Fruit fly (Drosophila melanogaster) whole organism, wandering third instar larva: ENCODE results near the gene CG6481.

Experiments
- Abd-B ChIP-seq: fragments of >200 bp; optimal IDR thresholded peaks from 2 replicates; lab custom pipeline; 2017; ENCODE audit warnings: missing biosample characterization, missing genetic modification characterization
- CG32264 ChIP-seq: fragments of 200-800 bp; sonication (Bioruptor generic); optimal IDR thresholded peaks from 2 replicates; lab custom pipeline; 2016; ENCODE audit warnings: missing biosample characterization, missing genetic modification characterization
- CG9705 ChIP-seq: fragments of 200-800 bp; sonication (Bioruptor generic); optimal IDR thresholded peaks from 2 replicates; lab custom pipeline; 2018; ENCODE audit warnings: missing biosample characterization, mild to moderate bottlenecking, missing genetic modification characterization
- Dfd ChIP-seq: fragments of >200 bp; optimal IDR thresholded peaks from 2 replicates; lab custom pipeline; 2017; ENCODE audit warnings: missing biosample characterization, missing genetic modification characterization
- Dif ChIP-seq: fragments of 200-275, 200-300 bp; sonication (Bioruptor generic); optimal IDR thresholded peaks from 2 replicates; lab custom pipeline; 2018; ENCODE audit warnings: missing biosample characterization, missing genetic modification characterization; ENCODE audit not compliant: partially characterized antibody
- HLH106 ChIP-seq: fragments of 200-800 bp; optimal IDR thresholded peaks from 3 replicates; lab custom pipeline; 2019; ENCODE audit warnings: missing biosample characterization, mild to moderate bottlenecking, missing genetic modification characterization, moderate library complexity
- Hnf4 ChIP-seq: fragments of 200-800 bp; sonication (Bioruptor generic); optimal IDR thresholded peaks from 2 replicates; lab custom pipeline; 2016; ENCODE audit warnings: missing biosample characterization, mild to moderate bottlenecking, missing genetic modification characterization
- Hr78 ChIP-seq: fragments of >200 bp; optimal IDR thresholded peaks from 2 replicates; lab custom pipeline; 2017; ENCODE audit warnings: missing biosample characterization, missing genetic modification characterization
- Hr83 ChIP-seq: fragments of 200-300 bp; sonication (Bioruptor generic); optimal IDR thresholded peaks from 2 replicates; lab custom pipeline; 2016; ENCODE audit warnings: missing biosample characterization, mild to moderate bottlenecking, missing genetic modification characterization, moderate library complexity; ENCODE audit not compliant: poor library complexity, severe bottlenecking
- Jra ChIP-seq: sonication (Bioruptor generic); optimal IDR thresholded peaks from 2 replicates; lab custom pipeline; 2016; ENCODE audit warnings: missing biosample characterization, missing genetic modification characterization
- Mio ChIP-seq: sonication (Bioruptor generic); optimal IDR thresholded peaks from 2 replicates; lab custom pipeline; 2016; ENCODE audit warnings: missing biosample characterization, missing genetic modification characterization
- Myc ChIP-seq: fragments of >200 bp; optimal IDR thresholded peaks from 2 replicates; lab custom pipeline; 2017
- OdsH ChIP-seq: fragments of 200-800 bp; sonication (Bioruptor generic); optimal IDR thresholded peaks from 2 replicates; lab custom pipeline; 2016; ENCODE audit warnings: missing biosample characterization, mild to moderate bottlenecking, missing genetic modification characterization
- Rel ChIP-seq, 2 experiments: fragments of 200-800 bp; sonication (Bioruptor generic) in 1 of 2; optimal IDR thresholded peaks; 2 replicates in 1 of 2; 3 replicates in 1 of 2; lab custom pipeline; 2016 to 2019; ENCODE audit warnings: mild to moderate bottlenecking in 2 of 2, missing biosample characterization in 2 of 2, missing genetic modification characterization in 2 of 2, moderate library complexity in 1 of 2
- Sp1 ChIP-seq: fragments of 200-800 bp; sonication (Bioruptor generic); optimal IDR thresholded peaks from 3 replicates; lab custom pipeline; 2019; ENCODE audit warnings: missing biosample characterization, mild to moderate bottlenecking, missing genetic modification characterization, moderate library complexity
- br ChIP-seq: fragments of 200-800 bp; sonication (Bioruptor generic); optimal IDR thresholded peaks from 2 replicates; lab custom pipeline; 2016; ENCODE audit warnings: missing biosample characterization, missing genetic modification characterization
- brk ChIP-seq: fragments of 200-800 bp; sonication (Bioruptor generic); optimal IDR thresholded peaks from 2 replicates; lab custom pipeline; 2016; ENCODE audit warnings: missing biosample characterization, mild to moderate bottlenecking, missing genetic modification characterization
- dl ChIP-seq, 2 experiments: fragments of 175-275, 200-275 bp in 1 of 2; fragments of 200-275 bp in 1 of 2; sonication (Bioruptor generic); optimal IDR thresholded peaks; lab custom pipeline; 2018; ENCODE audit warnings: mild to moderate bottlenecking in 2 of 2, missing biosample characterization in 2 of 2, missing genetic modification characterization in 2 of 2, moderate library complexity in 2 of 2; ENCODE audit not compliant: partially characterized antibody in 2 of 2, insufficient read depth in 1 of 2
- dmrt93B ChIP-seq: fragments of 200-800 bp; sonication (Bioruptor generic); optimal IDR thresholded peaks from 2 replicates; lab custom pipeline; 2018; ENCODE audit warnings: missing biosample characterization, mild to moderate bottlenecking, missing genetic modification characterization
- ey ChIP-seq: fragments of 200-800 bp; sonication (Bioruptor generic); optimal IDR thresholded peaks from 2 replicates; lab custom pipeline; 2016; ENCODE audit warnings: missing biosample characterization, missing genetic modification characterization
- foxo ChIP-seq, 2 experiments: fragments of 200-800 bp; sonication (Bioruptor generic); optimal IDR thresholded peaks; 2 replicates in 1 of 2; 3 replicates in 1 of 2; lab custom pipeline; 2016 to 2017; ENCODE audit warnings: missing biosample characterization in 2 of 2, missing genetic modification characterization in 2 of 2
- fru ChIP-seq: fragments of 200-800 bp; sonication (Bioruptor generic); optimal IDR thresholded peaks from 3 replicates; lab custom pipeline; 2016; ENCODE audit warnings: missing biosample characterization, mild to moderate bottlenecking, missing genetic modification characterization
- h ChIP-seq: fragments of 200-800 bp; sonication (Bioruptor generic); optimal IDR thresholded peaks from 3 replicates; lab custom pipeline; 2016; ENCODE audit warnings: missing biosample characterization, mild to moderate bottlenecking, missing genetic modification characterization
- jim ChIP-seq: fragments of 175-275, 200-325 bp; sonication (Bioruptor generic); optimal IDR thresholded peaks from 2 replicates; lab custom pipeline; 2016; ENCODE audit warnings: missing biosample characterization, mild to moderate bottlenecking, missing genetic modification characterization
- lola ChIP-seq: fragments of >200 bp; optimal IDR thresholded peaks from 2 replicates; lab custom pipeline; 2017; ENCODE audit warnings: missing biosample characterization, missing genetic modification characterization
- pan ChIP-seq: fragments of >200 bp; optimal IDR thresholded peaks from 2 replicates; lab custom pipeline; 2017
- psq ChIP-seq: fragments of 200-800 bp; sonication (Bioruptor generic); optimal IDR thresholded peaks from 3 replicates; lab custom pipeline; 2017; ENCODE audit warnings: missing biosample characterization, mild to moderate bottlenecking, missing genetic modification characterization, moderate library complexity
- rgr ChIP-seq: fragments of 200-800 bp; sonication (Bioruptor generic); optimal IDR thresholded peaks from 3 replicates; lab custom pipeline; 2016; ENCODE audit warnings: missing biosample characterization, mild to moderate bottlenecking, missing genetic modification characterization
- sv ChIP-seq: fragments of 200-800 bp; sonication (Bioruptor generic); optimal IDR thresholded peaks from 3 replicates; lab custom pipeline; 2016; ENCODE audit warnings: missing biosample characterization, missing genetic modification characterization
- tai ChIP-seq: sonication (Bioruptor generic); optimal IDR thresholded peaks from 2 replicates; lab custom pipeline; 2016; ENCODE audit warnings: missing biosample characterization, missing genetic modification characterization
- usp ChIP-seq: fragments of >200 bp; optimal IDR thresholded peaks from 2 replicates; lab custom pipeline; 2017; ENCODE audit warnings: missing biosample characterization, missing genetic modification characterization
- woc ChIP-seq: sonication (Bioruptor generic); optimal IDR thresholded peaks from 2 replicates; lab custom pipeline; 2016; ENCODE audit warnings: missing biosample characterization, mild to moderate bottlenecking, missing genetic modification characterization

Gene CG6481

dm6 chrX:18545157-18545556, 22.9 kb upstream of the CG6481 start:
- TF ChIP-seq ey (GFP tag; lab: Kevin White, UChicago) = no peak
- no peak for TF ChIP-seq dl (GFP tag; optimal IDR thresholded peaks at IDR 0.05; lab: Kevin White, UChicago; ENCODE audit: insufficient read depth in 1 of 2, partially characterized antibody in 2 of 2)
- no peak for TF ChIP-seq Abd-B (GFP tag; lab: Kevin White, UChicago)
- no peak for TF ChIP-seq jim (GFP tag; lab: Kevin White, UChicago)
- no peak for TF ChIP-seq h (GFP tag; lab: Kevin White, UChicago)
- no peak for TF ChIP-seq pan (lab: Kevin White, UChicago)
- TF ChIP-seq CG9705 (GFP tag; lab: Kevin White, UChicago) = no peak
- TF ChIP-seq CG32264 (GFP tag; lab: Kevin White, UChicago) = no peak
- no peak for TF ChIP-seq dmrt93B (GFP tag; lab: Kevin White, UChicago)
- no peak for TF ChIP-seq usp
- TF ChIP-seq rgr (GFP tag; lab: Kevin White, UChicago) = no peak
- no peak for TF ChIP-seq sv
- TF ChIP-seq woc (GFP tag; lab: Kevin White, UChicago) = no peak
- TF ChIP-seq Jra (GFP tag; lab: Kevin White, UChicago) = no peak
- TF ChIP-seq brk (GFP tag; lab: Kevin White, UChicago) = no peak
- TF ChIP-seq Dif = no peak
- no peak for TF ChIP-seq Myc (lab: Kevin White, UChicago)

dm6 chrX:18544732-18545131, 22.5 kb upstream of the CG6481 start:
- TF ChIP-seq h (GFP tag; lab: Kevin White, UChicago) (no peak), usp (no peak), Jra (GFP tag; lab: Kevin White, UChicago) (no peak), brk (GFP tag; lab: Kevin White, UChicago) (no peak)

- TF ChIP-seq usp (no peak), Dif (no peak), woc (GFP tag; lab: Kevin White, UChicago) (no peak), Hr83 (GFP tag; lab: Kevin White, UChicago) (no peak), CG9705 (GFP tag; lab: Kevin White, UChicago) (no peak), Hr78 (no peak), Rel (GFP tag; optimal IDR thresholded peaks at IDR 0.05; lab: Kevin White, UChicago) (no peak), Rel (tag; optimal IDR thresholded peaks at IDR 0.05; lab: Kevin White, UChicago) (no peak), br (GFP tag; lab: Kevin White, UChicago) (no peak), Dfd (GFP tag; lab: Kevin White, UChicago) (no peak), Jra (GFP tag; lab: Kevin White, UChicago) (no peak), CG32264 (GFP tag; lab: Kevin White, UChicago) (no peak), OdsH (GFP tag; lab: Kevin White, UChicago) (no peak), dmrt93B (GFP tag; lab: Kevin White, UChicago) (no peak), jim (GFP tag; lab: Kevin White, UChicago) (no peak), Hnf4 (GFP tag; lab: Kevin White, UChicago) (no peak), ey (GFP tag; lab: Kevin White, UChicago) (no peak), lola (GFP tag; lab: Kevin White, UChicago) (no peak), h (GFP tag; lab: Kevin White, UChicago) (no peak), Myc (lab: Kevin White, UChicago) (no peak)
Observed at dm6 chrX:18543328-18543727, 21.1 kb upstream of the CG6481 start.

- TF ChIP-seq foxo (GFP tag; optimal IDR thresholded peaks at IDR 0.05; lab: Kevin White, UChicago) (peak in 1 of 2 experiments; percentile 14), rgr (GFP tag; lab: Kevin White, UChicago) (peak; percentile 21), tai (no peak)
Observed at dm6 chrX:18541915-18542314, 19.7 kb upstream of the CG6481 start.

dm6 chrX:18540268-18540667, 18.0 kb upstream of the CG6481 start:
- peak; percentile 47 for TF ChIP-seq fru (GFP tag; lab: Kevin White, UChicago)
- no peak for TF ChIP-seq dl (GFP tag; optimal IDR thresholded peaks at IDR 0.05; lab: Kevin White, UChicago; ENCODE audit: insufficient read depth in 1 of 2, partially characterized antibody in 2 of 2)
- TF ChIP-seq Sp1 (GFP tag; lab: Kevin White, UChicago) = peak; percentile 64
- TF ChIP-seq Hnf4 (GFP tag; lab: Kevin White, UChicago) = no peak
- no peak for TF ChIP-seq ey (GFP tag; lab: Kevin White, UChicago)
- TF ChIP-seq lola (GFP tag; lab: Kevin White, UChicago) = no peak
- peak; percentile 40 for TF ChIP-seq OdsH (GFP tag; lab: Kevin White, UChicago)
- peak; percentile 15 for TF ChIP-seq HLH106 (tag; lab: Kevin White, UChicago)
- TF ChIP-seq Hr83 (GFP tag; lab: Kevin White, UChicago) = no peak
- peak in 1 of 2 experiments; percentile 64 for TF ChIP-seq foxo (GFP tag; optimal IDR thresholded peaks at IDR 0.05; lab: Kevin White, UChicago)
- TF ChIP-seq woc (GFP tag; lab: Kevin White, UChicago) = peak; percentile 9
- TF ChIP-seq dmrt93B (GFP tag; lab: Kevin White, UChicago) = peak; percentile 49
- TF ChIP-seq rgr (GFP tag; lab: Kevin White, UChicago) = peak; percentile 42
- TF ChIP-seq psq = peak; percentile 53
- no peak for TF ChIP-seq Mio (GFP tag; lab: Kevin White, UChicago)
- TF ChIP-seq h (GFP tag; lab: Kevin White, UChicago) = peak; percentile 51
